Worm (Caenorhabditis elegans) whole organism, L2 larva: ENCODE data around the gene B0001.3.

Experiments
- alr-1 ChIP-seq: fragments of 150-350 bp; optimal IDR thresholded peaks from 2 replicates; lab custom pipeline; 2014; ENCODE audit warnings: missing biosample characterization, missing genetic modification characterization
- aly-2 ChIP-seq: fragments of 150-350 bp; optimal IDR thresholded peaks from 2 replicates; lab custom pipeline; 2014; ENCODE audit warnings: missing biosample characterization, missing genetic modification characterization
- ama-1 ChIP-seq: fragments of 150-350 bp; optimal IDR thresholded peaks from 2 replicates; lab custom pipeline; 2018; ENCODE audit warnings: inconsistent platforms
- fos-1 ChIP-seq: fragments of 150-350 bp; optimal IDR thresholded peaks from 2 replicates; lab custom pipeline; 2014; ENCODE audit warnings: missing biosample characterization, missing genetic modification characterization
- lin-13 ChIP-seq: fragments of 150-350 bp; optimal IDR thresholded peaks from 2 replicates; lab custom pipeline; 2014; ENCODE audit warnings: missing biosample characterization, missing genetic modification reagents, missing genetic modification characterization
- mab-5 ChIP-seq: fragments of 150-350 bp; optimal IDR thresholded peaks from 2 replicates; lab custom pipeline; 2014; ENCODE audit warnings: missing biosample characterization, missing genetic modification characterization
- mdl-1 ChIP-seq, 2 experiments: fragments of 150-350 bp in 1 of 2; sonication (generic microtip) in 1 of 2; optimal IDR thresholded peaks; 2 replicates each; lab custom pipeline; 2017; ENCODE audit warnings: missing biosample characterization in 2 of 2, missing genetic modification characterization in 2 of 2
- nhr-10 ChIP-seq: sonication (generic microtip); optimal IDR thresholded peaks from 2 replicates; lab custom pipeline; 2017; ENCODE audit warnings: missing biosample characterization, missing genetic modification characterization
- nhr-237 ChIP-seq: fragments of 150-350 bp; optimal IDR thresholded peaks from 2 replicates; lab custom pipeline; 2014; ENCODE audit warnings: missing biosample characterization, missing genetic modification characterization
- skn-1 ChIP-seq: sonication (generic microtip); optimal IDR thresholded peaks from 2 replicates; lab custom pipeline; 2017; ENCODE audit warnings: missing biosample characterization, missing genetic modification characterization
- unc-39 ChIP-seq: fragments of 150-350 bp; optimal IDR thresholded peaks from 2 replicates; lab custom pipeline; 2014; ENCODE audit warnings: missing biosample characterization, missing genetic modification characterization
- unc-55 ChIP-seq: fragments of 150-350 bp; sonication (generic microtip); optimal IDR thresholded peaks from 3 replicates; lab custom pipeline; 2014; ENCODE audit warnings: missing biosample characterization, missing genetic modification reagents, missing genetic modification characterization
- ztf-11 ChIP-seq: sonication (generic microtip); optimal IDR thresholded peaks from 2 replicates; lab custom pipeline; 2017; ENCODE audit warnings: missing biosample characterization, missing genetic modification characterization

DNA sequence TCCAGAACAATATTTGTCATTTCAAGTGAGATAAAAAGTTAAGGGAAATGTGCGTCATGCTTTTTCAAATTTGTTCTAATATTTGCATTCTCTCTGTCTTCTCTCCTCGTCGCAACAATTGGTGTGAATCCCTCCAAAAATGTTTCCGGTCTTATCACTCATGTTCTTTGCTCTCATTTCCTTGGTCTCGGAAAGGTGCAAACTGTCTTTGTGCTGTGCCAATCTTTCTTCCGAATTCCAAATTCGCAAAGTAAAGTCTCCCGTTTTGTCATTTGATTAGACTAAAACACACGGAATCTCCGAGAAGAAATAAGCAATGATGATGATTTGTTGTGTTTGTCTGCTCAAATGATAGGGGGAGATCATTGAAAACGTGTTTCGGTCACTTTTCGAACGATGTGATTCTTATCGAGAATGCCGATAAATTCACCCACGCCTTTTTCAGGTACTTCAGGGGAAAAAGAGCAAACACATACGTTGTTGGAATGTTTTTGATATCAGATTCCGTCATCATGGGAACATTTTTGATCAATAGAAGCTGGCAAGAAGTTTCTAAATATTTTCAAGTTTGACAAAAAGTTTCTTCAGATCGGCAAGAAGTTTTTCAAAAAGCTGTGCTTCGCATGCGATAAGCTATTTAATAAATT is 20.0 kb upstream of the B0001.3 start:
- TF ChIP-seq mdl-1 (tag; optimal IDR thresholded peaks at IDR 0.05; lab: Kevin White, UChicago) (no peak), unc-55 (no peak), nhr-10 (tag; lab: Kevin White, UChicago) (no peak), aly-2 (tag; lab: Kevin White, UChicago) (no peak), lin-13 (GFP tag; lab: Kevin White, UChicago) (no peak), mab-5 (tag; lab: Kevin White, UChicago) (no peak), ztf-11 (tag; lab: Kevin White, UChicago) (no peak), skn-1 (tag; lab: Kevin White, UChicago) (no peak), fos-1 (tag; lab: Kevin White, UChicago) (no peak), nhr-237 (no peak), unc-39 (tag; lab: Kevin White, UChicago) (no peak), alr-1 (tag; lab: Kevin White, UChicago) (no peak), ama-1 (no peak)
